Fruit fly (Drosophila melanogaster) whole organism, embryonic: ENCODE results near the gene ver.

ENCODE experiments used
- Atf-2 ChIP-seq: fragments of 200-800 bp; sonication (Bioruptor generic); optimal IDR thresholded peaks from 2 replicates; lab custom pipeline; 2016; ENCODE audit warnings: missing biosample characterization, missing genetic modification characterization
- Atf3 ChIP-seq: fragments of 200-800 bp; sonication (Bioruptor generic); optimal IDR thresholded peaks from 3 replicates; lab custom pipeline; 2016; ENCODE audit warnings: missing biosample characterization, missing genetic modification characterization
- B-H1 ChIP-seq: fragments of 200-800 bp; sonication (Bioruptor generic); IDR thresholded peaks from 3 replicates; pipeline ENCODE4 v1.3.6; 2022; ENCODE audit warnings: missing biosample characterization, missing genetic modification characterization
- BEAF-32 ChIP-seq: fragments of 200-800 bp; sonication (Bioruptor generic); optimal IDR thresholded peaks from 3 replicates; lab custom pipeline; 2017; ENCODE audit warnings: missing biosample characterization, missing genetic modification characterization, mild to moderate bottlenecking, moderate library complexity, missing genetic modification reagents
- CG10321 ChIP-seq: fragments of 200-800 bp; sonication (Bioruptor generic); IDR thresholded peaks from 2 replicates; pipeline ENCODE4 v1.3.6; 2022; ENCODE audit warnings: missing biosample characterization, missing genetic modification characterization
- CG10431 ChIP-seq: fragments of 200-800 bp; sonication (Bioruptor generic); optimal IDR thresholded peaks from 3 replicates; lab custom pipeline; 2018; ENCODE audit warnings: missing biosample characterization, mild to moderate bottlenecking, missing genetic modification characterization
- CG10959 ChIP-seq: fragments of 200-800 bp; sonication (Bioruptor generic); IDR thresholded peaks from 2 replicates; pipeline ENCODE4 v1.3.6; 2022; ENCODE audit warnings: missing biosample characterization, missing genetic modification characterization
- CG12391 ChIP-seq: fragments of 200-800 bp; sonication (Bioruptor generic); optimal IDR thresholded peaks from 3 replicates; lab custom pipeline; 2018; ENCODE audit warnings: missing biosample characterization, mild to moderate bottlenecking, missing genetic modification characterization, moderate library complexity
- CG12659 ChIP-seq: fragments of 200-800 bp; sonication (Bioruptor generic); optimal IDR thresholded peaks from 3 replicates; lab custom pipeline; 2017; ENCODE audit warnings: mild to moderate bottlenecking, missing biosample characterization, missing genetic modification reagents, missing genetic modification characterization
- CG15696 ChIP-seq: fragments of 200-800 bp; sonication (Bioruptor generic); optimal IDR thresholded peaks from 2 replicates; lab custom pipeline; 2019; ENCODE audit warnings: missing biosample characterization, mild to moderate bottlenecking, missing genetic modification characterization, moderate library complexity
- CG1602 ChIP-seq: fragments of 200-800 bp; sonication (Bioruptor generic); optimal IDR thresholded peaks from 3 replicates; lab custom pipeline; 2016; ENCODE audit warnings: missing biosample characterization, missing genetic modification characterization
- CG17328 ChIP-seq: fragments of 200-800 bp; sonication (Bioruptor generic); IDR thresholded peaks from 2 replicates; pipeline ENCODE4 v1.3.6; 2022; ENCODE audit warnings: missing biosample characterization, missing genetic modification characterization
- CG30403 ChIP-seq: fragments of 200-800 bp; sonication (Bioruptor generic); optimal IDR thresholded peaks from 3 replicates; lab custom pipeline; 2016; ENCODE audit warnings: missing biosample characterization, missing genetic modification characterization
- CG3163 ChIP-seq: fragments of 200-800 bp; sonication (Bioruptor generic); optimal IDR thresholded peaks from 3 replicates; lab custom pipeline; 2016; ENCODE audit warnings: missing biosample characterization, missing genetic modification characterization
- CG3281 ChIP-seq: fragments of 200-800 bp; sonication (Bioruptor generic); optimal IDR thresholded peaks from 3 replicates; lab custom pipeline; 2017; ENCODE audit warnings: missing biosample characterization, mild to moderate bottlenecking, missing genetic modification characterization
- CG6175 ChIP-seq: fragments of 200-800 bp; sonication (Bioruptor generic); IDR thresholded peaks from 3 replicates; pipeline ENCODE4 v1.3.6; 2022; ENCODE audit warnings: missing biosample characterization, missing genetic modification characterization
- CG6854 ChIP-seq: fragments of 200-800 bp; sonication (Bioruptor generic); optimal IDR thresholded peaks from 3 replicates; lab custom pipeline; 2017; ENCODE audit warnings: missing biosample characterization, mild to moderate bottlenecking, missing genetic modification characterization
- CG9215 ChIP-seq: fragments of 200-800 bp; sonication (Bioruptor generic); IDR thresholded peaks from 2 replicates; pipeline ENCODE4 v1.3.6; 2022; ENCODE audit warnings: missing biosample characterization, missing genetic modification characterization
- Chrac-16 ChIP-seq: fragments of 200-800 bp; sonication (Bioruptor generic); optimal IDR thresholded peaks from 3 replicates; lab custom pipeline; 2016; ENCODE audit warnings: missing biosample characterization, missing genetic modification characterization
- D ChIP-seq, 2 experiments: fragments of 200-800 bp in 1 of 2; fragments of >200 bp in 1 of 2; sonication (Bioruptor generic) in 1 of 2; optimal IDR thresholded peaks; 2 replicates in 1 of 2; 3 replicates in 1 of 2; lab custom pipeline; 2017; ENCODE audit warnings: mild to moderate bottlenecking in 1 of 2, missing biosample characterization in 1 of 2, missing genetic modification characterization in 1 of 2, missing genetic modification reagents in 1 of 2
- Dfd ChIP-seq, 2 experiments: fragments of >200 bp; optimal IDR thresholded peaks; 2 replicates each; lab custom pipeline; 2017; ENCODE audit warnings: missing biosample characterization in 2 of 2, missing genetic modification characterization in 2 of 2
- Doc2 ChIP-seq: fragments of 200-800 bp; sonication (Bioruptor generic); IDR thresholded peaks from 2 replicates; pipeline ENCODE4 v1.3.6; 2022; ENCODE audit warnings: missing biosample characterization, missing genetic modification characterization
- Fer1 ChIP-seq: fragments of 200-800 bp; sonication (Bioruptor generic); optimal IDR thresholded peaks from 2 replicates; lab custom pipeline; 2017; ENCODE audit warnings: missing biosample characterization, mild to moderate bottlenecking, missing genetic modification characterization
- H2.0 ChIP-seq: fragments of 200-800 bp; sonication (Bioruptor generic); IDR thresholded peaks from 2 replicates; pipeline ENCODE4 v1.3.6; 2022; ENCODE audit warnings: missing biosample characterization, missing genetic modification characterization
- HLH4C ChIP-seq: fragments of 200-800 bp; sonication (Bioruptor generic); IDR thresholded peaks from 3 replicates; pipeline ENCODE4 v1.3.6; 2022; ENCODE audit warnings: missing biosample characterization, missing genetic modification characterization; ENCODE audit not compliant: partially characterized antibody
- Hey ChIP-seq: fragments of 200-800 bp; sonication (Bioruptor generic); optimal IDR thresholded peaks from 3 replicates; lab custom pipeline; 2018; ENCODE audit warnings: missing biosample characterization, mild to moderate bottlenecking, missing genetic modification characterization
- Kr ChIP-seq: fragments of 200-800 bp; sonication (Bioruptor generic); optimal IDR thresholded peaks from 2 replicates; lab custom pipeline; 2017; ENCODE audit warnings: missing biosample characterization, mild to moderate bottlenecking, missing genetic modification characterization
- ab ChIP-seq: fragments of 200-800 bp; sonication (Bioruptor generic); optimal IDR thresholded peaks from 2 replicates; lab custom pipeline; 2016; ENCODE audit warnings: missing biosample characterization, missing genetic modification characterization
- ato ChIP-seq: fragments of 200-800 bp; sonication (Bioruptor generic); IDR thresholded peaks from 2 replicates; pipeline ENCODE4 v1.3.6; 2022; ENCODE audit warnings: missing biosample characterization, missing genetic modification characterization; ENCODE audit not compliant: partially characterized antibody
- br ChIP-seq: fragments of >200 bp; optimal IDR thresholded peaks from 2 replicates; lab custom pipeline; 2017
- croc ChIP-seq: fragments of 200-800 bp; sonication (Bioruptor generic); conservative IDR thresholded peaks from 3 replicates; pipeline ENCODE4 v1.3.6; 2022; ENCODE audit warnings: missing biosample characterization, missing genetic modification characterization
- ems ChIP-seq: fragments of 200-800 bp; sonication (Bioruptor generic); optimal IDR thresholded peaks from 3 replicates; lab custom pipeline; 2016; ENCODE audit warnings: missing biosample characterization, missing genetic modification characterization
- en ChIP-seq: fragments of 200-800 bp; sonication (Bioruptor generic); optimal IDR thresholded peaks from 2 replicates; lab custom pipeline; 2016; ENCODE audit warnings: missing biosample characterization, missing genetic modification characterization
- ewg ChIP-seq: fragments of 200-800 bp; sonication (Bioruptor generic); optimal IDR thresholded peaks from 3 replicates; lab custom pipeline; 2017; ENCODE audit warnings: mild to moderate bottlenecking, missing biosample characterization, missing genetic modification reagents, missing genetic modification characterization
- gcm ChIP-seq: fragments of 200-800 bp; sonication (Bioruptor generic); optimal IDR thresholded peaks from 2 replicates; lab custom pipeline; 2019; ENCODE audit warnings: missing biosample characterization, mild to moderate bottlenecking, missing genetic modification characterization, moderate library complexity
- gcm2 ChIP-seq: fragments of 200-800 bp; sonication (Bioruptor generic); optimal IDR thresholded peaks from 2 replicates; lab custom pipeline; 2016; ENCODE audit warnings: missing biosample characterization, missing genetic modification characterization
- ind ChIP-seq: fragments of 200-800 bp; sonication (Bioruptor generic); optimal IDR thresholded peaks from 3 replicates; lab custom pipeline; 2016; ENCODE audit warnings: missing biosample characterization, missing genetic modification characterization
- kah ChIP-seq: fragments of 200-800 bp; sonication (Bioruptor generic); optimal IDR thresholded peaks from 2 replicates; lab custom pipeline; 2018; ENCODE audit warnings: missing biosample characterization, mild to moderate bottlenecking, missing genetic modification characterization
- lilli ChIP-seq: fragments of 200-800 bp; sonication (Bioruptor generic); optimal IDR thresholded peaks from 3 replicates; lab custom pipeline; 2016; ENCODE audit warnings: missing biosample characterization, missing genetic modification characterization
- mam ChIP-seq: fragments of 200-800 bp; sonication (Bioruptor generic); optimal IDR thresholded peaks from 3 replicates; lab custom pipeline; 2016; ENCODE audit warnings: missing biosample characterization, missing genetic modification characterization
- oc ChIP-seq: fragments of 200-800 bp; sonication (Bioruptor generic); optimal IDR thresholded peaks from 2 replicates; lab custom pipeline; 2018; ENCODE audit warnings: missing biosample characterization, mild to moderate bottlenecking, missing genetic modification characterization, moderate library complexity
- pros ChIP-seq: fragments of 200-800 bp; sonication (Bioruptor generic); optimal IDR thresholded peaks from 3 replicates; lab custom pipeline; 2019; ENCODE audit warnings: missing biosample characterization, mild to moderate bottlenecking, missing genetic modification characterization, moderate library complexity
- sqz ChIP-seq: fragments of 200-800 bp; sonication (Bioruptor generic); optimal IDR thresholded peaks from 3 replicates; lab custom pipeline; 2018; ENCODE audit warnings: missing biosample characterization, mild to moderate bottlenecking, missing genetic modification characterization
- stwl ChIP-seq: fragments of 200-800 bp; sonication (Bioruptor generic); optimal IDR thresholded peaks from 3 replicates; lab custom pipeline; 2018; ENCODE audit warnings: missing biosample characterization, mild to moderate bottlenecking, missing genetic modification characterization, moderate library complexity
- ttk ChIP-seq: fragments of 200-800 bp; sonication (Bioruptor generic); IDR thresholded peaks from 2 replicates; pipeline ENCODE4 v2.1.2; 2022; ENCODE audit warnings: missing biosample characterization, missing genetic modification characterization
- tup ChIP-seq: fragments of 200-800 bp; sonication (Bioruptor generic); optimal IDR thresholded peaks from 2 replicates; lab custom pipeline; 2016; ENCODE audit warnings: missing biosample characterization, mild to moderate bottlenecking, missing genetic modification characterization, moderate library complexity
- unc-4 ChIP-seq: fragments of 200-800 bp; sonication (Bioruptor generic); IDR thresholded peaks from 2 replicates; pipeline ENCODE4 v1.3.6; 2022; ENCODE audit warnings: missing biosample characterization, missing genetic modification characterization; ENCODE audit not compliant: partially characterized antibody
- unpg ChIP-seq: fragments of 200-800 bp; sonication (Bioruptor generic); optimal IDR thresholded peaks from 3 replicates; lab custom pipeline; 2018; ENCODE audit warnings: missing biosample characterization, mild to moderate bottlenecking, missing genetic modification characterization, moderate library complexity
- wek ChIP-seq: fragments of 200-800 bp; sonication (Bioruptor generic); optimal IDR thresholded peaks from 3 replicates; lab custom pipeline; 2018; ENCODE audit warnings: missing biosample characterization, mild to moderate bottlenecking, missing genetic modification characterization, moderate library complexity
- zf30C ChIP-seq: fragments of 200-800 bp; sonication (Bioruptor generic); optimal IDR thresholded peaks from 3 replicates; lab custom pipeline; 2018; ENCODE audit warnings: missing biosample characterization, mild to moderate bottlenecking, missing genetic modification characterization
- zfh2 ChIP-seq: fragments of 200-800 bp; sonication (Bioruptor generic); optimal IDR thresholded peaks from 2 replicates; lab custom pipeline; 2016; ENCODE audit warnings: missing biosample characterization, missing genetic modification characterization

Gene ver

dm6 chr3L:12572366-12572765, 48.6 kb downstream of the ver start, which contains the start of gene sowah (continued):
- TF ChIP-seq wek (GFP tag; lab: Kevin White, UChicago) = no peak
- TF ChIP-seq stwl (tag; lab: Kevin White, UChicago) = peak; percentile 99
- TF ChIP-seq en (GFP tag; lab: Kevin White, UChicago) = no peak
- peak; percentile 38 for TF ChIP-seq CG3163 (GFP tag; lab: Kevin White, UChicago)
- no peak for TF ChIP-seq Dfd (GFP tag; optimal IDR thresholded peaks at IDR 0.05; lab: Kevin White, UChicago)
- TF ChIP-seq croc (GFP tag; lab: Robert Waterston, UW) = no peak; the same call in 2 of the 3 replicates
- peak; percentile 7; the same call in 1 of the 2 replicates for TF ChIP-seq CG10959 (GFP tag; lab: Robert Waterston, UW)
- TF ChIP-seq ab (GFP tag; lab: Kevin White, UChicago) = peak; percentile 0
- 0 out of 3 replicates have a peak, but pooled peaks have one; percentile 28 for TF ChIP-seq HLH4C (GFP tag; lab: Robert Waterston, UW)
- peak; percentile 4 for TF ChIP-seq CG30403 (GFP tag; lab: Kevin White, UChicago)
- no peak; the same call in 1 of the 2 replicates for TF ChIP-seq ttk (GFP tag; lab: Robert Waterston, UW)
- peak; percentile 71 for TF ChIP-seq CG3281 (GFP tag; lab: Kevin White, UChicago)
- peak; percentile 29 for TF ChIP-seq Chrac-16 (GFP tag; lab: Kevin White, UChicago)
- no peak for TF ChIP-seq Doc2 (GFP tag; lab: Robert Waterston, UW)
- no peak for TF ChIP-seq tup (GFP tag; lab: Kevin White, UChicago)
- TF ChIP-seq CG1602 (GFP tag; lab: Kevin White, UChicago) = peak; percentile 21
- TF ChIP-seq oc = peak; percentile 40
- TF ChIP-seq unc-4 (GFP tag; lab: Robert Waterston, UW) = no peak
- TF ChIP-seq ems (GFP tag; lab: Kevin White, UChicago) = peak; percentile 31
- no peak for TF ChIP-seq CG6175
- TF ChIP-seq CG10321 (GFP tag; lab: Robert Waterston, UW) = no peak
- TF ChIP-seq ato (GFP tag; lab: Robert Waterston, UW) = peak; percentile 48; the same call in 1 of the 2 replicates
- TF ChIP-seq CG15696 (tag; lab: Kevin White, UChicago) = peak; percentile 23
- TF ChIP-seq Kr = no peak
- no peak for TF ChIP-seq CG6854
- TF ChIP-seq mam = peak; percentile 58
- peak; percentile 32 for TF ChIP-seq zfh2 (GFP tag; lab: Kevin White, UChicago)
- no peak for TF ChIP-seq CG9215 (GFP tag; lab: Robert Waterston, UW)
- no peak for TF ChIP-seq Hey (tag; lab: Kevin White, UChicago)
- no peak for TF ChIP-seq H2.0 (GFP tag; lab: Robert Waterston, UW)
- TF ChIP-seq gcm = no peak
- TF ChIP-seq gcm2 (GFP tag; lab: Kevin White, UChicago) = no peak
- TF ChIP-seq Atf3 (GFP tag; lab: Kevin White, UChicago) = peak; percentile 55
- TF ChIP-seq ind (GFP tag; lab: Kevin White, UChicago) = peak; percentile 30
- peak; percentile 67 for TF ChIP-seq CG12659
- no peak for TF ChIP-seq Fer1 (GFP tag; lab: Kevin White, UChicago)
- TF ChIP-seq kah = peak; percentile 25
- TF ChIP-seq BEAF-32 (GFP tag; lab: Kevin White, UChicago) = peak; percentile 36
- TF ChIP-seq lilli (GFP tag; lab: Kevin White, UChicago) = peak; percentile 39
- peak; percentile 24 for TF ChIP-seq sqz (GFP tag; lab: Kevin White, UChicago)
- peak; percentile 39 for TF ChIP-seq Atf-2 (GFP tag; lab: Kevin White, UChicago)
- peak; percentile 39 for TF ChIP-seq CG12391 (tag; lab: Kevin White, UChicago)
- TF ChIP-seq B-H1 (GFP tag; lab: Robert Waterston, UW) = no peak
- TF ChIP-seq CG10431 (GFP tag; lab: Kevin White, UChicago) = no peak
- 0 out of 2 replicates have a peak, but pooled peaks have one; percentile 12 for TF ChIP-seq CG17328 (GFP tag; lab: Robert Waterston, UW)
- no peak for TF ChIP-seq br (lab: Kevin White, UChicago)
- TF ChIP-seq pros (GFP tag; lab: Kevin White, UChicago) = no peak
- no peak for TF ChIP-seq unpg
- peak; percentile 65 for TF ChIP-seq ewg
- TF ChIP-seq D (optimal IDR thresholded peaks at IDR 0.05; lab: Kevin White, UChicago) = no peak
- no peak for TF ChIP-seq D (GFP tag; optimal IDR thresholded peaks at IDR 0.05; lab: Kevin White, UChicago)
- TF ChIP-seq zf30C (GFP tag; lab: Kevin White, UChicago) = peak; percentile 35
